Worm (Caenorhabditis elegans) whole organism, L1 larva: ENCODE results near the gene dolk-1.

Experiments
- aha-1 ChIP-seq: fragments of 150-350 bp; optimal IDR thresholded peaks from 2 replicates; lab custom pipeline; 2014; ENCODE audit warnings: missing biosample characterization, missing genetic modification characterization
- ceh-8 ChIP-seq: fragments of 200-800 bp; sonication (Bioruptor generic); optimal IDR thresholded peaks from 2 replicates; lab custom pipeline; 2018; ENCODE audit warnings: mild to moderate bottlenecking, missing genetic modification characterization, moderate library complexity, missing compliant biosample characterization
- nhr-11 ChIP-seq: fragments of 150-350 bp; optimal IDR thresholded peaks from 2 replicates; lab custom pipeline; 2014; ENCODE audit warnings: missing biosample characterization, missing genetic modification characterization
- pqm-1 ChIP-seq: sonication (generic microtip); optimal IDR thresholded peaks from 3 replicates; lab custom pipeline; 2017; ENCODE audit warnings: missing biosample characterization, missing genetic modification characterization

DNA sequence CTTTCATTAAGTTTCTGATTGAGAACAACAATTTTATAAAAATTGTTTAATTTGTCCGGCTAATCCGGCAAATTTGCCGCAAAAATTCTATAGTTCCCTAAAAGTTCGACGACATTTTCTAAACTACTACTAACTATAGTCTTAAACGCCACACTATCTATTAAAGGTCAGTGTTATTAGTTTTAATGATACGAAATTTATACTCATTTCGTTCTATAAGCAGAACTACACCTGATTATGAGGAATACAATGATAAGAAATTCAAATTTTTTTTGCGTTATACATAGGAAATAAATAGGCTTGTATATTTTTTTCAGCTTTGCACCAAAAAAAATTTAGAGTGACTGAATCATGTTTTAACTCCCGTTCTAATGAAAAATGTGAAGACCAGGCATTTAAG, 15.0 kb upstream of the dolk-1 start:
- TF ChIP-seq pqm-1 (tag; lab: Kevin White, UChicago) (no peak), aha-1 (tag; lab: Kevin White, UChicago) (no peak), nhr-11 (tag; lab: Kevin White, UChicago) (no peak), ceh-8 (GFP tag; lab: Kevin White, UChicago) (no peak)
